Worm (Caenorhabditis elegans) whole organism, mixed stage, embryonic: ENCODE measurements around the gene clec-199.

Experiments
- M03D4.4 ChIP-seq: sonication (generic microtip); optimal IDR thresholded peaks from 2 replicates; lab custom pipeline; 2017; ENCODE audit warnings: mild to moderate bottlenecking, missing genetic modification characterization, missing compliant biosample characterization
- bed-3 ChIP-seq: fragments of 200-800 bp; sonication (Bioruptor generic); optimal IDR thresholded peaks from 3 replicates; lab custom pipeline; 2018; ENCODE audit warnings: mild to moderate bottlenecking, missing genetic modification characterization, moderate library complexity, missing compliant biosample characterization
- ces-1 ChIP-seq: fragments of 150-350 bp; optimal IDR thresholded peaks from 2 replicates; lab custom pipeline; 2014; ENCODE audit warnings: missing biosample characterization, missing genetic modification reagents, missing genetic modification characterization
- elt-3 ChIP-seq: fragments of 150-350 bp; optimal IDR thresholded peaks from 2 replicates; lab custom pipeline; 2014; ENCODE audit warnings: missing biosample characterization, missing genetic modification characterization
- hlh-1 ChIP-seq: fragments of 150-350 bp; optimal IDR thresholded peaks from 2 replicates; lab custom pipeline; 2014; ENCODE audit warnings: missing biosample characterization, missing genetic modification reagents, missing genetic modification characterization
- mab-5 ChIP-seq: fragments of 150-350 bp; optimal IDR thresholded peaks from 2 replicates; lab custom pipeline; 2014; ENCODE audit warnings: missing biosample characterization, missing genetic modification characterization
- nhr-76 ChIP-seq: sonication (generic microtip); optimal IDR thresholded peaks from 2 replicates; lab custom pipeline; 2017; ENCODE audit warnings: missing biosample characterization, missing genetic modification characterization
- sem-2 ChIP-seq: fragments of 200-800 bp; sonication (Bioruptor generic); optimal IDR thresholded peaks from 2 replicates; lab custom pipeline; 2018; ENCODE audit warnings: mild to moderate bottlenecking, missing genetic modification characterization, missing compliant biosample characterization
- snpc-4 ChIP-seq: fragments of 150-350 bp; optimal IDR thresholded peaks from 2 replicates; lab custom pipeline; 2014; ENCODE audit warnings: missing biosample characterization, missing genetic modification characterization
- sptf-1 ChIP-seq: sonication (generic microtip); optimal IDR thresholded peaks from 2 replicates; lab custom pipeline; 2017; ENCODE audit warnings: mild to moderate bottlenecking, missing genetic modification characterization, moderate library complexity, missing compliant biosample characterization
- tbx-8 ChIP-seq: fragments of 200-800 bp; sonication (Bioruptor generic); optimal IDR thresholded peaks from 2 replicates; lab custom pipeline; 2018; ENCODE audit warnings: mild to moderate bottlenecking, missing genetic modification characterization, moderate library complexity, missing compliant biosample characterization
- unc-120 ChIP-seq: sonication (generic microtip); optimal IDR thresholded peaks from 2 replicates; lab custom pipeline; 2017; ENCODE audit warnings: missing genetic modification characterization, missing compliant biosample characterization; ENCODE audit not compliant: poor library complexity, severe bottlenecking
- unc-39 ChIP-seq: fragments of 150-350 bp; optimal IDR thresholded peaks from 2 replicates; lab custom pipeline; 2014; ENCODE audit warnings: missing biosample characterization, missing genetic modification characterization
- ztf-11 ChIP-seq: fragments of 150-350 bp; optimal IDR thresholded peaks from 2 replicates; lab custom pipeline; 2014; ENCODE audit warnings: missing biosample characterization, missing genetic modification characterization

DNA sequence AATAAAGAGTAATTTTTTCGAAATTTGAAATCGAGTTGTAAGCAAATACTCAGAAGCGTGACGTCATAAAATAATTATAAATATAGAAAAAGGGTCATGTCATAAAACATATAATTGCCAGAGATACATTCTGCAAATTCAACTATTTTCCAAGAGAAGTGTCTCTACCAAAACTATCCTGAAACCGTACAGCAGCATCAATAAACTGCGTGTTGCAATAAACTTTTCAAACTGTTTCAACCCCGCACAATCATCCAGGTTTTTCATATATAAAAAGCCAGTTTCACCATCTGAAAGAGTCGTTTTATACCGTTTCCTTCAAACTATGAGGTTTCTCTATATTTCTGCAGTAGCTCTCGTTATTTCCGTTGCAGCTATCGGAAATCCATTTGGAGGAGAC is 8.2 kb upstream of the clec-199 start, which contains the start of gene C49C3.11:
- TF ChIP-seq M03D4.4 (tag; lab: Kevin White, UChicago) (no peak), bed-3 (no peak), elt-3 (tag; lab: Kevin White, UChicago) (no peak), ces-1 (GFP tag; lab: Kevin White, UChicago) (no peak), sptf-1 (tag; lab: Kevin White, UChicago) (no peak), tbx-8 (GFP tag; lab: Kevin White, UChicago) (no peak), snpc-4 (tag; lab: Kevin White, UChicago) (no peak), nhr-76 (tag; lab: Kevin White, UChicago) (no peak), ztf-11 (no peak), sem-2 (GFP tag; lab: Kevin White, UChicago) (no peak), unc-39 (tag; lab: Kevin White, UChicago) (no peak), hlh-1 (tag; lab: Kevin White, UChicago) (no peak), unc-120 (tag; lab: Kevin White, UChicago) (no peak), mab-5 (tag; lab: Kevin White, UChicago) (no peak)
